Worm (Caenorhabditis elegans) whole organism, L4 larva: ENCODE measurements around the gene Y39A1A.31.

Source experiments
- D1046.2 ChIP-seq: fragments of 200-800 bp; sonication (Bioruptor generic); IDR thresholded peaks from 2 replicates; pipeline ENCODE4 v1.3.6; 2022; ENCODE audit warnings: missing genetic modification characterization, missing compliant biosample characterization
- F10B5.3 ChIP-seq: sonication (generic microtip); optimal IDR thresholded peaks from 2 replicates; lab custom pipeline; 2016; ENCODE audit warnings: mild to moderate bottlenecking, missing genetic modification characterization, missing compliant biosample characterization
- F44E2.7 ChIP-seq: fragments of 200-800 bp; sonication (Bioruptor generic); IDR thresholded peaks from 2 replicates; pipeline ENCODE4 v2.1.2; 2022; ENCODE audit warnings: missing genetic modification characterization, missing compliant biosample characterization
- F49E8.2 ChIP-seq: sonication (generic microtip); optimal IDR thresholded peaks from 2 replicates; lab custom pipeline; 2016; ENCODE audit warnings: missing compliant biosample characterization, mild to moderate bottlenecking, missing genetic modification characterization, borderline replicate concordance
- T26A8.4 ChIP-seq: fragments of 200-800 bp; sonication (Bioruptor generic); IDR thresholded peaks from 2 replicates; pipeline ENCODE4 v1.3.6; 2022; ENCODE audit warnings: missing genetic modification characterization, missing compliant biosample characterization
- Y75B8A.6 ChIP-seq: fragments of 200-800 bp; sonication (Bioruptor generic); IDR thresholded peaks from 2 replicates; pipeline ENCODE4 v1.3.6; 2022; ENCODE audit warnings: missing genetic modification reagents, missing genetic modification characterization, missing compliant biosample characterization
- ZK337.2 ChIP-seq: fragments of 200-800 bp; sonication (Bioruptor generic); IDR thresholded peaks from 2 replicates; pipeline ENCODE4 v1.3.6; 2022; ENCODE audit warnings: missing genetic modification reagents, missing genetic modification characterization, missing compliant biosample characterization
- ZK546.5 ChIP-seq, 2 experiments: sonication (generic microtip); optimal IDR thresholded peaks; 2 replicates each; lab custom pipeline; 2017; ENCODE audit warnings: missing biosample characterization in 2 of 2, missing genetic modification characterization in 2 of 2
- arid-1 ChIP-seq: fragments of 200-800 bp; sonication (Bioruptor generic); conservative IDR thresholded peaks from 2 replicates; pipeline ENCODE4 v1.3.6; 2022; ENCODE audit warnings: missing genetic modification reagents, missing genetic modification characterization, missing compliant biosample characterization
- attf-4 ChIP-seq: sonication (generic microtip); optimal IDR thresholded peaks from 3 replicates; lab custom pipeline; 2017; ENCODE audit warnings: missing biosample characterization, missing genetic modification characterization
- ceh-20 ChIP-seq: fragments of 200-800 bp; sonication (Bioruptor generic); IDR thresholded peaks from 2 replicates; pipeline ENCODE4 v1.3.6; 2022; ENCODE audit warnings: missing genetic modification reagents, missing genetic modification characterization, missing compliant biosample characterization
- ceh-28 ChIP-seq: fragments of 150-350 bp; optimal IDR thresholded peaks from 2 replicates; lab custom pipeline; 2014; ENCODE audit warnings: missing biosample characterization, missing genetic modification reagents, missing genetic modification characterization
- daf-16 ChIP-seq, 3 experiments: sonication (generic microtip); optimal IDR thresholded peaks; 2 replicates each; lab custom pipeline; 2016 to 2017; ENCODE audit warnings: missing genetic modification characterization in 3 of 3, missing genetic modification reagents in 3 of 3, mild to moderate bottlenecking in 2 of 3, missing compliant biosample characterization in 2 of 3, missing biosample characterization in 1 of 3, moderate library complexity in 1 of 3
- dpl-1 ChIP-seq: fragments of 150-350 bp; optimal IDR thresholded peaks from 2 replicates; lab custom pipeline; 2014; ENCODE audit warnings: missing biosample characterization, missing genetic modification reagents, missing genetic modification characterization
- dve-1 ChIP-seq: sonication (generic microtip); optimal IDR thresholded peaks from 2 replicates; lab custom pipeline; 2017; ENCODE audit warnings: antibody characterized with exemption, mild to moderate bottlenecking, missing genetic modification characterization, missing compliant biosample characterization; ENCODE audit not compliant: insufficient read depth
- egl-43 ChIP-seq: fragments of 200-800 bp; sonication (Bioruptor generic); IDR thresholded peaks from 2 replicates; pipeline ENCODE4 v1.3.6; 2022; ENCODE audit warnings: missing genetic modification reagents, missing genetic modification characterization, missing compliant biosample characterization
- fos-1 ChIP-seq: fragments of 150-350 bp; optimal IDR thresholded peaks from 2 replicates; lab custom pipeline; 2014; ENCODE audit warnings: missing biosample characterization, missing genetic modification characterization
- hlh-30 ChIP-seq: sonication (generic microtip); optimal IDR thresholded peaks from 2 replicates; lab custom pipeline; 2017; ENCODE audit warnings: antibody characterized with exemption, mild to moderate bottlenecking, missing genetic modification characterization, missing compliant biosample characterization; ENCODE audit not compliant: insufficient read depth
- hmg-1.1 ChIP-seq: fragments of 200-800 bp; sonication (Bioruptor generic); IDR thresholded peaks from 2 replicates; pipeline ENCODE4 v1.3.6; 2022; ENCODE audit warnings: missing genetic modification reagents, missing genetic modification characterization, missing compliant biosample characterization
- jun-1 ChIP-seq: fragments of 150-350 bp; optimal IDR thresholded peaks from 2 replicates; lab custom pipeline; 2014; ENCODE audit warnings: missing biosample characterization, missing genetic modification reagents, missing genetic modification characterization
- lin-1 ChIP-seq: fragments of 200-800 bp; sonication (Bioruptor generic); IDR thresholded peaks from 2 replicates; pipeline ENCODE4 v1.3.6; 2022; ENCODE audit warnings: missing genetic modification reagents, missing genetic modification characterization, missing compliant biosample characterization
- lin-29 ChIP-seq: fragments of 200-800 bp; sonication (Bioruptor generic); IDR thresholded peaks from 2 replicates; pipeline ENCODE4 v1.3.6; 2022; ENCODE audit warnings: missing genetic modification reagents, missing genetic modification characterization, missing compliant biosample characterization
- lin-38 ChIP-seq: fragments of 200-800 bp; sonication (Bioruptor generic); IDR thresholded peaks from 2 replicates; pipeline ENCODE4 v1.3.6; 2022; ENCODE audit warnings: missing genetic modification reagents, missing genetic modification characterization, missing compliant biosample characterization
- lir-3 ChIP-seq: sonication (generic microtip); optimal IDR thresholded peaks from 2 replicates; lab custom pipeline; 2016; ENCODE audit warnings: mild to moderate bottlenecking, missing genetic modification characterization, missing compliant biosample characterization
- lsy-2 ChIP-seq, 2 experiments: fragments of 150-350 bp in 1 of 2; sonication (generic microtip) in 1 of 2; optimal IDR thresholded peaks; 2 replicates each; lab custom pipeline; 2014 to 2017; ENCODE audit warnings: missing biosample characterization in 2 of 2, missing genetic modification characterization in 2 of 2
- madf-5 ChIP-seq, 2 experiments: fragments of 200-800 bp; sonication (Bioruptor generic); IDR thresholded peaks; 2 replicates each; pipeline ENCODE4 v1.3.6; 2022; ENCODE audit warnings: missing compliant biosample characterization in 2 of 2, missing genetic modification characterization in 2 of 2
- mep-1 ChIP-seq: fragments of 150-350 bp; sonication (generic microtip); optimal IDR thresholded peaks from 3 replicates; lab custom pipeline; 2014; ENCODE audit warnings: missing biosample characterization, missing genetic modification characterization
- mes-2 ChIP-seq: sonication (generic microtip); optimal IDR thresholded peaks from 2 replicates; lab custom pipeline; 2016; ENCODE audit warnings: missing genotype, mild to moderate bottlenecking, missing genetic modification characterization, missing compliant biosample characterization; ENCODE audit not compliant: poor library complexity, severe bottlenecking
- mxl-3 ChIP-seq: fragments of 200-800 bp; sonication (Bioruptor generic); optimal IDR thresholded peaks from 2 replicates; lab custom pipeline; 2018; ENCODE audit warnings: mild to moderate bottlenecking, missing genetic modification characterization, missing compliant biosample characterization
- nhr-11 ChIP-seq: fragments of 150-350 bp; optimal IDR thresholded peaks from 2 replicates; lab custom pipeline; 2014; ENCODE audit warnings: missing biosample characterization, missing genetic modification characterization
- nhr-111 ChIP-seq: fragments of 200-800 bp; sonication (Bioruptor generic); optimal IDR thresholded peaks from 2 replicates; lab custom pipeline; 2018; ENCODE audit warnings: mild to moderate bottlenecking, missing genetic modification characterization, missing compliant biosample characterization
- nhr-237 ChIP-seq: sonication (generic microtip); optimal IDR thresholded peaks from 2 replicates; lab custom pipeline; 2017; ENCODE audit warnings: missing biosample characterization, missing genetic modification characterization
- nhr-25 ChIP-seq: sonication (generic microtip); optimal IDR thresholded peaks from 2 replicates; lab custom pipeline; 2017; ENCODE audit warnings: missing genetic modification characterization, mild to moderate bottlenecking, missing compliant biosample characterization, antibody characterized with exemption, moderate library complexity, borderline replicate concordance; ENCODE audit not compliant: insufficient read depth
- nhr-48 ChIP-seq: sonication (generic microtip); optimal IDR thresholded peaks from 2 replicates; lab custom pipeline; 2016; ENCODE audit warnings: mild to moderate bottlenecking, missing genetic modification characterization, missing compliant biosample characterization
- nhr-76 ChIP-seq: fragments of 150-350 bp; optimal IDR thresholded peaks from 2 replicates; lab custom pipeline; 2014; ENCODE audit warnings: missing biosample characterization, missing genetic modification characterization
- pha-4 ChIP-seq, 2 experiments: fragments of 150-350 bp in 1 of 2; fragments of 200-800 bp in 1 of 2; sonication (Bioruptor generic) in 1 of 2; IDR thresholded peaks in 1 of 2; optimal IDR thresholded peaks in 1 of 2; 2 replicates each; pipeline versions ENCODE4 v1.3.6 to Lab custom; 2014 to 2022; ENCODE audit warnings: missing genetic modification characterization in 2 of 2, missing genetic modification reagents in 2 of 2, missing biosample characterization in 1 of 2, missing compliant biosample characterization in 1 of 2
- php-3 ChIP-seq: fragments of 200-800 bp; sonication (Bioruptor generic); IDR thresholded peaks from 2 replicates; pipeline ENCODE4 v1.3.6; 2022; ENCODE audit warnings: missing genetic modification reagents, missing genetic modification characterization, missing compliant biosample characterization
- rbr-2 ChIP-seq: sonication (generic microtip); optimal IDR thresholded peaks from 2 replicates; lab custom pipeline; 2016; ENCODE audit warnings: missing genotype, missing genetic modification characterization, missing compliant biosample characterization
- saeg-2 ChIP-seq: fragments of 200-800 bp; sonication (Bioruptor generic); IDR thresholded peaks from 2 replicates; pipeline ENCODE4 v1.3.6; 2022; ENCODE audit warnings: missing genetic modification reagents, missing genetic modification characterization, missing compliant biosample characterization
- skn-1 ChIP-seq: fragments of 150-350 bp; optimal IDR thresholded peaks from 2 replicates; lab custom pipeline; 2014; ENCODE audit warnings: missing biosample characterization, missing genetic modification characterization
- spr-3 ChIP-seq: fragments of 200-800 bp; sonication (Bioruptor generic); optimal IDR thresholded peaks from 2 replicates; lab custom pipeline; 2018; ENCODE audit warnings: mild to moderate bottlenecking, missing genetic modification characterization, missing compliant biosample characterization
- tra-1 ChIP-seq: fragments of 200-800 bp; sonication (Bioruptor generic); IDR thresholded peaks from 2 replicates; pipeline ENCODE4 v1.3.6; 2022; ENCODE audit warnings: missing genetic modification reagents, missing genetic modification characterization, missing compliant biosample characterization
- unc-39 ChIP-seq: sonication (generic microtip); optimal IDR thresholded peaks from 2 replicates; lab custom pipeline; 2017; ENCODE audit warnings: missing biosample characterization, missing genetic modification characterization
- unc-62 ChIP-seq, 3 experiments: fragments of 150-350 bp in 1 of 3; sonication (generic microtip); optimal IDR thresholded peaks in 2 of 3; peaks in 1 of 3; 1 replicate in 1 of 3; 2 replicates in 2 of 3; lab custom pipeline; 2014 to 2017; ENCODE audit warnings: missing biosample characterization in 3 of 3, missing genetic modification characterization in 3 of 3, missing genetic modification reagents in 3 of 3, missing genotype in 1 of 3
- zip-11 ChIP-seq: fragments of 200-800 bp; sonication (Bioruptor generic); IDR thresholded peaks from 2 replicates; pipeline ENCODE4 v1.3.6; 2022; ENCODE audit warnings: missing genetic modification characterization, missing compliant biosample characterization

The Y39A1A.31 gene

ce11 chrIII:10649219-10649618 lies 39.7 kb downstream of the Y39A1A.31 start, which contains the start of gene emg-1:
Gene emg-1, plus strand, starts transcription at chrIII:10649519.
- no peak for TF ChIP-seq dpl-1 (GFP tag; lab: Kevin White, UChicago)
- no peak for TF ChIP-seq lin-29 (GFP tag; lab: Robert Waterston, UW)
- TF ChIP-seq rbr-2 (tag; lab: Kevin White, UChicago) = no peak
- no peak for TF ChIP-seq F49E8.2
- no peak for TF ChIP-seq fos-1 (tag; lab: Kevin White, UChicago)
- no peak for TF ChIP-seq ZK337.2
- no peak for TF ChIP-seq attf-4 (tag; lab: Kevin White, UChicago)
- no peak for TF ChIP-seq php-3 (GFP tag; lab: Robert Waterston, UW)
- no peak for TF ChIP-seq Y75B8A.6 (GFP tag; lab: Robert Waterston, UW)
- TF ChIP-seq mep-1 (tag; lab: Kevin White, UChicago) = no peak
- TF ChIP-seq T26A8.4 (GFP tag; lab: Robert Waterston, UW) = no peak
- TF ChIP-seq madf-5 (GFP tag; IDR thresholded peaks at IDR 0.05; lab: Robert Waterston, UW) = no peak
- no peak for TF ChIP-seq lsy-2 (tag; optimal IDR thresholded peaks at IDR 0.05; lab: Kevin White, UChicago)
- TF ChIP-seq ZK546.5 (tag; optimal IDR thresholded peaks at IDR 0.05; lab: Kevin White, UChicago) = no peak
- no peak for TF ChIP-seq lir-3 (tag; lab: Kevin White, UChicago)
- TF ChIP-seq, all 104 proteins: peak for 0

- TF ChIP-seq saeg-2 (GFP tag; lab: Robert Waterston, UW) (no peak), lsy-2 (tag; optimal IDR thresholded peaks at IDR 0.05; lab: Kevin White, UChicago) (peak in 1 of 2 experiments; percentile 16), daf-16 (GFP tag; optimal IDR thresholded peaks at IDR 0.05; lab: Kevin White, UChicago) (no peak), daf-16 (tag; optimal IDR thresholded peaks at IDR 0.05; lab: Kevin White, UChicago) (peak; percentile 16), tra-1 (no peak), ceh-20 (GFP tag; lab: Robert Waterston, UW) (no peak), spr-3 (GFP tag; lab: Kevin White, UChicago) (no peak), mes-2 (tag; lab: Kevin White, UChicago) (peak; percentile 37), arid-1 (no peak), pha-4 (GFP tag; IDR thresholded peaks at IDR 0.05; lab: Robert Waterston, UW) (no peak), pha-4 (tag; optimal IDR thresholded peaks at IDR 0.05; lab: Kevin White, UChicago) (no peak), unc-39 (tag; lab: Kevin White, UChicago) (no peak), lin-38 (GFP tag; lab: Robert Waterston, UW) (peak; percentile 84), nhr-76 (no peak)
These were observed 42.9 kb downstream of the Y39A1A.31 start, which contains the start of gene orc-4 for ce11 chrIII:10646094-10646493. Gene orc-4, plus strand, starts transcription at chrIII:10646170.

- no peak for TF ChIP-seq daf-16 (GFP tag; optimal IDR thresholded peaks at IDR 0.05; lab: Kevin White, UChicago)
- peak; percentile 30 for TF ChIP-seq daf-16 (tag; optimal IDR thresholded peaks at IDR 0.05; lab: Kevin White, UChicago)
- TF ChIP-seq lin-38 (GFP tag; lab: Robert Waterston, UW) = peak; percentile 69
- no peak for TF ChIP-seq F44E2.7
- TF ChIP-seq mxl-3 (GFP tag; lab: Kevin White, UChicago) = no peak
- no peak for TF ChIP-seq jun-1 (tag; lab: Kevin White, UChicago)
- no peak for TF ChIP-seq nhr-11
- peak; percentile 56 for TF ChIP-seq dve-1 (tag; lab: Kevin White, UChicago)
- TF ChIP-seq hlh-30 (tag; lab: Kevin White, UChicago) = peak; percentile 12
- no peak for TF ChIP-seq zip-11 (GFP tag; lab: Robert Waterston, UW)
- peak; percentile 89 for TF ChIP-seq dpl-1 (GFP tag; lab: Kevin White, UChicago)
- no peak for TF ChIP-seq egl-43 (GFP tag; lab: Robert Waterston, UW)
- TF ChIP-seq nhr-25 (tag; lab: Kevin White, UChicago) = no peak
- TF ChIP-seq lin-1 (GFP tag; lab: Robert Waterston, UW) = no peak
- no peak for TF ChIP-seq ceh-28
- TF ChIP-seq hmg-1.1 = 0 out of 2 replicates have a peak, but pooled peaks have one; percentile 48
- no peak for TF ChIP-seq nhr-237 (tag; lab: Kevin White, UChicago)
- no peak for TF ChIP-seq spr-3 (GFP tag; lab: Kevin White, UChicago)
- no peak for TF ChIP-seq skn-1
- no peak for TF ChIP-seq F10B5.3 (tag; lab: Kevin White, UChicago)
- no peak for TF ChIP-seq nhr-111 (GFP tag; lab: Kevin White, UChicago)
- no peak for TF ChIP-seq D1046.2 (GFP tag; lab: Robert Waterston, UW)
- TF ChIP-seq madf-5 (GFP tag; IDR thresholded peaks at IDR 0.05; lab: Robert Waterston, UW) = no peak
- TF ChIP-seq rbr-2 (tag; lab: Kevin White, UChicago) = no peak
- no peak for TF ChIP-seq unc-62 (GFP tag; optimal IDR thresholded peaks at IDR 0.05 in 1 of 2; lab: Kevin White, UChicago)
- TF ChIP-seq unc-62 (tag; optimal IDR thresholded peaks at IDR 0.05; lab: Kevin White, UChicago) = no peak
- no peak for TF ChIP-seq nhr-48 (tag; lab: Kevin White, UChicago)
These were observed 46.2 kb downstream of the Y39A1A.31 start, which contains the start of the genes dhs-11 and orc-1 for ce11 chrIII:10642781-10643180. Gene dhs-11, minus strand, starts transcription at chrIII:10642865. Gene orc-1, plus strand, starts transcription at chrIII:10643129.
